Worm (Caenorhabditis elegans): ENCODE measurements around the gene pgp-11.

- TF ChIP-seq ceh-48 (tag; optimal IDR thresholded peaks at IDR 0.05): no peak
- TF ChIP-seq elt-2 (tag; optimal IDR thresholded peaks at IDR 0.05): no peak
- no peak for TF ChIP-seq ceh-31 (tag; optimal IDR thresholded peaks at IDR 0.05)
- TF ChIP-seq pqm-1 (tag; optimal IDR thresholded peaks at IDR 0.05): no peak
- TF ChIP-seq unc-55 (GFP tag; optimal IDR thresholded peaks at IDR 0.05): no peak
- TF ChIP-seq pag-3 (tag; optimal IDR thresholded peaks at IDR 0.05; ENCODE audit: borderline replicate concordance): no peak
Measured at ce11 chrII:8035667-8036066, 31.6 kb upstream of the pgp-11 start, which contains the start of gene sap-49.
